Worm (Caenorhabditis elegans) whole organism, midembryonic: ENCODE measurements around the gene fbxa-89.

Experiments used
- T22C8.4 ChIP-seq: fragments of 200-800 bp; sonication (Bioruptor generic); IDR thresholded peaks from 2 replicates; pipeline ENCODE4 v1.3.6; 2022; ENCODE audit warnings: missing genetic modification characterization, missing compliant biosample characterization
- cog-1 ChIP-seq: sonication (generic microtip); optimal IDR thresholded peaks from 2 replicates; lab custom pipeline; 2016; ENCODE audit warnings: missing genetic modification characterization, missing compliant biosample characterization
- flt-1 ChIP-seq: fragments of 200-800 bp; sonication (Bioruptor generic); IDR thresholded peaks from 2 replicates; pipeline ENCODE4 v1.3.6; 2022; ENCODE audit warnings: missing genetic modification characterization, missing compliant biosample characterization
- klf-2 ChIP-seq: fragments of 200-800 bp; sonication (Bioruptor generic); conservative IDR thresholded peaks from 2 replicates; pipeline ENCODE4 v1.3.6; 2022; ENCODE audit warnings: missing genetic modification reagents, missing genetic modification characterization, missing compliant biosample characterization
- med-1 ChIP-seq: sonication (generic microtip); optimal IDR thresholded peaks from 2 replicates; lab custom pipeline; 2017; ENCODE audit warnings: missing genetic modification characterization, mild to moderate bottlenecking, missing compliant biosample characterization, antibody characterized with exemption, missing genetic modification reagents; ENCODE audit not compliant: insufficient read depth
- ref-1 ChIP-seq: fragments of 200-800 bp; sonication (Bioruptor generic); conservative IDR thresholded peaks from 2 replicates; pipeline ENCODE4 v1.3.6; 2022; ENCODE audit warnings: missing genetic modification reagents, missing genetic modification characterization, missing compliant biosample characterization
- tab-1 ChIP-seq: fragments of 200-800 bp; sonication (Bioruptor generic); IDR thresholded peaks from 2 replicates; pipeline ENCODE4 v1.3.6; 2022; ENCODE audit warnings: missing genetic modification characterization, missing compliant biosample characterization
- ztf-23 ChIP-seq: fragments of 200-800 bp; sonication (Bioruptor generic); IDR thresholded peaks from 2 replicates; pipeline ENCODE4 v1.3.6; 2022; ENCODE audit warnings: missing genetic modification reagents, missing genetic modification characterization, missing compliant biosample characterization

DNA sequence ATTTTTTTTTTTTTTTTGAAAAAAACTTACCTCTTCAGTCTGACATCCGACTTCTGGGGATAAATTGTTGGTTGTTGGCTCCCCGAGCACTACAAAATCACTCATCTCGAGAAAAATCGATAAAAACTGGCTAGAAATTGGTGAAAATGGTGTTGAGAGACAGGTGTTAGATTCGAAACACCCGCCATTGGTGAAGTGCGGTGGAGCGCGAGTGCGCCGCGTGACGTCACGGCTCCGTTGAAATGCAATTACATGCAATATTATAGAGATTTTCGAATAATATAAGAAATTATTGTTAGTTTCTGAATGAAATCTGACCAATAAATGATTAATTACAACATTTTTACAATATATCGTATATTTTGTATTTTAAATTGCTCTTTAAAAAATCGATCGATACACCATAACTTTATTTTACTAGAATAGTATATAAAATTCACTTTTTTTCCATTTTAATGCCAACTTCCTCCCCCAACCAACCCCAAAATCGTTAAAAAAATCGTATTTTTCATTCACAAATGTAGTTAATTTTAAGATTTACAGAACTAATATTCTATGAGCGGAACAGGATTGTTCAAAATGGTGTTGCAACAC, 9.8 kb upstream of the fbxa-89 start, which contains the start of the genes Y75B8A.18 and Y75B8A.19:
- TF ChIP-seq med-1 (GFP tag; lab: Kevin White, UChicago) (no peak), ztf-23 (no peak), flt-1 (no peak), ref-1 (no peak), T22C8.4 (GFP tag; lab: Robert Waterston, UW) (no peak), tab-1 (GFP tag; lab: Robert Waterston, UW) (no peak), klf-2 (GFP tag; lab: Robert Waterston, UW) (no peak), cog-1 (tag; lab: Kevin White, UChicago) (no peak)
